Fruit fly (Drosophila melanogaster) whole organism, embryonic: Measurements from ENCODE around the gene Appl.

Experiments used
- Atf3 ChIP-seq: fragments of 200-800 bp; sonication (Bioruptor generic); optimal IDR thresholded peaks from 3 replicates; lab custom pipeline; 2016; ENCODE audit warnings: missing biosample characterization, missing genetic modification characterization
- B-H1 ChIP-seq: fragments of 200-800 bp; sonication (Bioruptor generic); IDR thresholded peaks from 3 replicates; pipeline ENCODE4 v1.3.6; 2022; ENCODE audit warnings: missing biosample characterization, missing genetic modification characterization
- Bteb2 ChIP-seq: fragments of 200-800 bp; sonication (Bioruptor generic); optimal IDR thresholded peaks from 2 replicates; lab custom pipeline; 2016; ENCODE audit warnings: missing biosample characterization, missing genetic modification characterization
- CG10147 ChIP-seq: fragments of 200-800 bp; sonication (Bioruptor generic); optimal IDR thresholded peaks from 2 replicates; lab custom pipeline; 2019; ENCODE audit warnings: missing biosample characterization, mild to moderate bottlenecking, missing genetic modification characterization, moderate library complexity
- CG10979 ChIP-seq: fragments of 200-800 bp; sonication (Bioruptor generic); optimal IDR thresholded peaks from 2 replicates; lab custom pipeline; 2018; ENCODE audit warnings: missing biosample characterization, mild to moderate bottlenecking, missing genetic modification characterization, moderate library complexity
- CG11247 ChIP-seq: fragments of 200-800 bp; sonication (Bioruptor generic); IDR thresholded peaks from 2 replicates; pipeline ENCODE4 v1.3.6; 2022; ENCODE audit warnings: missing biosample characterization, missing genetic modification characterization
- CG12769 ChIP-seq: fragments of 200-800 bp; sonication (Bioruptor generic); optimal IDR thresholded peaks from 2 replicates; lab custom pipeline; 2019; ENCODE audit warnings: missing biosample characterization, mild to moderate bottlenecking, missing genetic modification characterization, moderate library complexity
- CG13424 ChIP-seq: fragments of 200-800 bp; sonication (Bioruptor generic); optimal IDR thresholded peaks from 2 replicates; lab custom pipeline; 2019; ENCODE audit warnings: missing biosample characterization, mild to moderate bottlenecking, missing genetic modification characterization, moderate library complexity
- CG14667 ChIP-seq: fragments of 200-800 bp; sonication (Bioruptor generic); IDR thresholded peaks from 2 replicates; pipeline ENCODE4 v1.3.6; 2022; ENCODE audit warnings: missing biosample characterization, missing genetic modification characterization
- CG17361 ChIP-seq: fragments of 200-800 bp; sonication (Bioruptor generic); IDR thresholded peaks from 3 replicates; pipeline ENCODE4 v1.3.6; 2022; ENCODE audit warnings: missing biosample characterization, missing genetic modification characterization
- CG18011 ChIP-seq: fragments of 200-800 bp; sonication (Bioruptor generic); optimal IDR thresholded peaks from 2 replicates; lab custom pipeline; 2017; ENCODE audit warnings: missing biosample characterization, missing genetic modification characterization, mild to moderate bottlenecking, moderate library complexity, missing genotype
- CG18619 ChIP-seq: fragments of 200-800 bp; sonication (Bioruptor generic); optimal IDR thresholded peaks from 3 replicates; lab custom pipeline; 2017; ENCODE audit warnings: missing biosample characterization, mild to moderate bottlenecking, missing genetic modification characterization
- CG18764 ChIP-seq: fragments of 200-800 bp; sonication (Bioruptor generic); optimal IDR thresholded peaks from 3 replicates; lab custom pipeline; 2016; ENCODE audit warnings: missing biosample characterization, missing genetic modification characterization
- CG2199 ChIP-seq: fragments of 200-800 bp; sonication (Bioruptor generic); IDR thresholded peaks from 3 replicates; pipeline ENCODE4 v1.3.6; 2022; ENCODE audit warnings: missing biosample characterization, missing genetic modification characterization
- CG32772 ChIP-seq: fragments of 200-800 bp; sonication (Bioruptor generic); IDR thresholded peaks from 2 replicates; pipeline ENCODE4 v1.3.6; 2022; ENCODE audit warnings: missing biosample characterization, missing genetic modification characterization
- CG42726 ChIP-seq: fragments of 200-800 bp; sonication (Bioruptor generic); IDR thresholded peaks from 2 replicates; pipeline ENCODE4 v1.3.6; 2022; ENCODE audit warnings: missing biosample characterization, missing genetic modification characterization; ENCODE audit not compliant: partially characterized antibody
- CG4360 ChIP-seq: fragments of 200-800 bp; sonication (Bioruptor generic); IDR thresholded peaks from 2 replicates; pipeline ENCODE4 v1.3.6; 2022; ENCODE audit warnings: missing biosample characterization, missing genetic modification characterization
- CG5245 ChIP-seq: fragments of 200-800 bp; sonication (Bioruptor generic); optimal IDR thresholded peaks from 3 replicates; lab custom pipeline; 2016; ENCODE audit warnings: missing biosample characterization, missing genetic modification characterization
- CG6254 ChIP-seq: fragments of 200-800 bp; sonication (Bioruptor generic); optimal IDR thresholded peaks from 3 replicates; lab custom pipeline; 2017; ENCODE audit warnings: mild to moderate bottlenecking, missing biosample characterization, missing genetic modification reagents, missing genetic modification characterization
- CG8924 ChIP-seq: fragments of 200-800 bp; optimal IDR thresholded peaks from 3 replicates; lab custom pipeline; 2019; ENCODE audit warnings: missing biosample characterization, mild to moderate bottlenecking, missing genetic modification characterization, moderate library complexity
- CG9932 ChIP-seq: fragments of 200-800 bp; sonication (Bioruptor generic); IDR thresholded peaks from 2 replicates; pipeline ENCODE4 v1.3.6; 2022; ENCODE audit warnings: missing biosample characterization, missing genetic modification characterization
- D19A ChIP-seq: fragments of 200-800 bp; optimal IDR thresholded peaks from 3 replicates; lab custom pipeline; 2019; ENCODE audit warnings: missing biosample characterization, mild to moderate bottlenecking, missing genetic modification characterization, moderate library complexity
- Dbx ChIP-seq: fragments of 200-800 bp; sonication (Bioruptor generic); IDR thresholded peaks from 3 replicates; pipeline ENCODE4 v1.3.6; 2022; ENCODE audit warnings: missing biosample characterization, missing genetic modification characterization
- Dll ChIP-seq: fragments of 200-800 bp; sonication (Bioruptor generic); IDR thresholded peaks from 4 replicates; pipeline ENCODE4 v1.3.6; 2022; ENCODE audit warnings: missing biosample characterization, missing genetic modification characterization; ENCODE audit not compliant: partially characterized antibody
- Doc2 ChIP-seq: fragments of 200-800 bp; sonication (Bioruptor generic); IDR thresholded peaks from 2 replicates; pipeline ENCODE4 v1.3.6; 2022; ENCODE audit warnings: missing biosample characterization, missing genetic modification characterization
- Dref ChIP-seq: fragments of 200-800 bp; sonication (Bioruptor generic); IDR thresholded peaks from 2 replicates; pipeline ENCODE4 v1.3.6; 2022; ENCODE audit warnings: missing biosample characterization, missing genetic modification characterization
- Fer2 ChIP-seq: fragments of 200-800 bp; sonication (Bioruptor generic); optimal IDR thresholded peaks from 2 replicates; lab custom pipeline; 2018; ENCODE audit warnings: missing biosample characterization, mild to moderate bottlenecking, missing genetic modification characterization, moderate library complexity
- GATAe ChIP-seq: fragments of 200-800 bp; sonication (Bioruptor generic); conservative IDR thresholded peaks from 2 replicates; pipeline ENCODE4 v1.3.6; 2022; ENCODE audit warnings: missing biosample characterization, missing genetic modification characterization
- H15 ChIP-seq: fragments of 200-800 bp; sonication (Bioruptor generic); IDR thresholded peaks from 3 replicates; pipeline ENCODE4 v1.3.6; 2022; ENCODE audit warnings: missing biosample characterization, missing genetic modification characterization
- Mrtf ChIP-seq: fragments of 200-800 bp; sonication (Bioruptor generic); IDR thresholded peaks from 3 replicates; pipeline ENCODE4 v1.3.6; 2022; ENCODE audit warnings: missing biosample characterization, missing genetic modification characterization
- Myb ChIP-seq: fragments of 200-800 bp; sonication (Bioruptor generic); optimal IDR thresholded peaks from 2 replicates; lab custom pipeline; 2016; ENCODE audit warnings: missing biosample characterization, missing genetic modification characterization
- Side ChIP-seq: fragments of 200-800 bp; sonication (Bioruptor generic); optimal IDR thresholded peaks from 2 replicates; lab custom pipeline; 2016; ENCODE audit warnings: missing biosample characterization, missing genetic modification characterization
- Sox100B ChIP-seq: fragments of 200-800 bp; sonication (Bioruptor generic); optimal IDR thresholded peaks from 3 replicates; lab custom pipeline; 2018; ENCODE audit warnings: missing biosample characterization, mild to moderate bottlenecking, missing genetic modification characterization
- Usf ChIP-seq: fragments of 200-800 bp; sonication (Bioruptor generic); optimal IDR thresholded peaks from 2 replicates; lab custom pipeline; 2017; ENCODE audit warnings: missing genotype, missing biosample characterization, missing genetic modification characterization
- Vsx1 ChIP-seq: fragments of 200-800 bp; sonication (Bioruptor generic); optimal IDR thresholded peaks from 2 replicates; lab custom pipeline; 2017; ENCODE audit warnings: missing biosample characterization, mild to moderate bottlenecking, missing genetic modification characterization, missing genetic modification reagents
- bbx ChIP-seq: fragments of 200-800 bp; sonication (Bioruptor generic); IDR thresholded peaks from 2 replicates; pipeline ENCODE4 v1.3.6; 2022; ENCODE audit warnings: missing biosample characterization, missing genetic modification characterization; ENCODE audit not compliant: partially characterized antibody
- ems ChIP-seq: fragments of 200-800 bp; sonication (Bioruptor generic); optimal IDR thresholded peaks from 3 replicates; lab custom pipeline; 2016; ENCODE audit warnings: missing biosample characterization, missing genetic modification characterization
- esg ChIP-seq: fragments of 200-800 bp; sonication (Bioruptor generic); conservative IDR thresholded peaks from 2 replicates; pipeline ENCODE4 v1.3.6; 2022; ENCODE audit warnings: missing biosample characterization, missing genetic modification characterization
- eve ChIP-seq, 2 experiments: fragments of >200 bp; optimal IDR thresholded peaks; 2 replicates each; lab custom pipeline; 2017; ENCODE audit warnings: missing biosample characterization in 2 of 2, missing genetic modification characterization in 2 of 2
- gsb-n ChIP-seq: fragments of 200-800 bp; sonication (Bioruptor generic); optimal IDR thresholded peaks from 3 replicates; lab custom pipeline; 2018; ENCODE audit warnings: missing biosample characterization, mild to moderate bottlenecking, missing genetic modification characterization
- gt ChIP-seq: fragments of 200-800 bp; sonication (Bioruptor generic); IDR thresholded peaks from 2 replicates; pipeline ENCODE4 v1.3.6; 2022; ENCODE audit warnings: missing biosample characterization, missing genetic modification characterization
- ken ChIP-seq: fragments of 200-800 bp; sonication (Bioruptor generic); IDR thresholded peaks from 3 replicates; pipeline ENCODE4 v1.3.6; 2022; ENCODE audit warnings: missing biosample characterization, missing genetic modification characterization
- lab ChIP-seq: fragments of 200-800 bp; sonication (Bioruptor generic); optimal IDR thresholded peaks from 3 replicates; lab custom pipeline; 2017; ENCODE audit warnings: missing biosample characterization, missing genetic modification characterization, mild to moderate bottlenecking, moderate library complexity, missing genetic modification reagents
- nerfin-2 ChIP-seq: fragments of 200-800 bp; sonication (Bioruptor generic); IDR thresholded peaks from 2 replicates; pipeline ENCODE4 v1.3.6; 2022; ENCODE audit warnings: missing biosample characterization, missing genetic modification characterization; ENCODE audit not compliant: partially characterized antibody
- peb ChIP-seq: fragments of 200-800 bp; sonication (Bioruptor generic); IDR thresholded peaks from 2 replicates; pipeline ENCODE4 v1.3.6; 2022; ENCODE audit warnings: missing biosample characterization, missing genetic modification characterization
- phol ChIP-seq: fragments of 200-800 bp; sonication (Bioruptor generic); optimal IDR thresholded peaks from 3 replicates; lab custom pipeline; 2018; ENCODE audit warnings: missing biosample characterization, mild to moderate bottlenecking, missing genetic modification characterization, moderate library complexity
- pita ChIP-seq: fragments of 200-800 bp; sonication (Bioruptor generic); optimal IDR thresholded peaks from 2 replicates; lab custom pipeline; 2017; ENCODE audit warnings: missing biosample characterization, mild to moderate bottlenecking, missing genetic modification characterization
- pros ChIP-seq: fragments of 200-800 bp; sonication (Bioruptor generic); optimal IDR thresholded peaks from 3 replicates; lab custom pipeline; 2019; ENCODE audit warnings: missing biosample characterization, mild to moderate bottlenecking, missing genetic modification characterization, moderate library complexity
- pum ChIP-seq: fragments of 200-800 bp; sonication (Bioruptor generic); optimal IDR thresholded peaks from 2 replicates; lab custom pipeline; 2016; ENCODE audit warnings: missing biosample characterization, missing genetic modification characterization
- slbo ChIP-seq: fragments of 200-800 bp; sonication (Bioruptor generic); IDR thresholded peaks from 2 replicates; pipeline ENCODE4 v1.3.6; 2022; ENCODE audit warnings: missing biosample characterization, missing genetic modification characterization
- ssp ChIP-seq: fragments of 200-800 bp; sonication (Bioruptor generic); IDR thresholded peaks from 2 replicates; pipeline ENCODE4 v1.3.6; 2022; ENCODE audit warnings: missing biosample characterization, missing genetic modification characterization

Gene Appl

dm6 chrX:526479-527071, 3.7 kb upstream of the Appl start (continued):
- TF ChIP-seq CG12769 (tag; lab: Kevin White, UChicago), result no peak
- TF ChIP-seq CG18011 (GFP tag; lab: Kevin White, UChicago), result no peak
- no peak for TF ChIP-seq B-H1 (GFP tag; lab: Robert Waterston, UW)
- no peak for TF ChIP-seq CG32772 (GFP tag; lab: Robert Waterston, UW)
- peak; percentile 86 for TF ChIP-seq CG10979
- peak; percentile 56; the same call in 1 of the 3 replicates for TF ChIP-seq CG17361 (GFP tag; lab: Robert Waterston, UW)
- no peak for TF ChIP-seq CG18619 (GFP tag; lab: Kevin White, UChicago)
- TF ChIP-seq Side (GFP tag; lab: Kevin White, UChicago), result peak; percentile 77
- TF ChIP-seq ems (GFP tag; lab: Kevin White, UChicago), result peak; percentile 7
- no peak for TF ChIP-seq Fer2 (tag; lab: Kevin White, UChicago)
- TF ChIP-seq gsb-n (tag; lab: Kevin White, UChicago), result peak; percentile 69
- TF ChIP-seq CG6254 (GFP tag; lab: Kevin White, UChicago), result peak; percentile 47
- no peak for TF ChIP-seq Dll (GFP tag; lab: Robert Waterston, UW)
- TF ChIP-seq nerfin-2 (GFP tag; lab: Robert Waterston, UW), result no peak
- no peak for TF ChIP-seq lab (GFP tag; lab: Kevin White, UChicago)
- no peak for TF ChIP-seq bbx (GFP tag; lab: Robert Waterston, UW)
- TF ChIP-seq Mrtf (GFP tag; lab: Robert Waterston, UW), result no peak
- no peak for TF ChIP-seq Vsx1 (GFP tag; lab: Kevin White, UChicago)
- no peak for TF ChIP-seq CG14667 (GFP tag; lab: Robert Waterston, UW)
- no peak for TF ChIP-seq CG11247 (GFP tag; lab: Robert Waterston, UW)
- no peak for TF ChIP-seq ssp
- TF ChIP-seq CG5245 (GFP tag; lab: Kevin White, UChicago), result peak; percentile 53
- no peak for TF ChIP-seq CG2199
- TF ChIP-seq CG4360 (GFP tag; lab: Robert Waterston, UW), result no peak
- no peak for TF ChIP-seq Doc2
- TF ChIP-seq slbo (GFP tag; lab: Robert Waterston, UW), result no peak
- peak; percentile 78 for TF ChIP-seq CG8924 (tag; lab: Kevin White, UChicago)
- no peak for TF ChIP-seq H15 (GFP tag; lab: Robert Waterston, UW)
- TF ChIP-seq CG9932 (GFP tag; lab: Robert Waterston, UW), result no peak
- no peak for TF ChIP-seq CG10147 (GFP tag; lab: Kevin White, UChicago)
- TF ChIP-seq GATAe, result no peak
- peak; percentile 38; the same call in 1 of the 3 replicates for TF ChIP-seq ken
- TF ChIP-seq CG42726, result no peak
- no peak for TF ChIP-seq Dref
- no peak for TF ChIP-seq Dbx (GFP tag; lab: Robert Waterston, UW)
- no peak for TF ChIP-seq Myb
- no peak for TF ChIP-seq peb (GFP tag; lab: Robert Waterston, UW)
- TF ChIP-seq pros, result peak; percentile 75
- TF ChIP-seq Bteb2 (GFP tag; lab: Kevin White, UChicago), result no peak
- TF ChIP-seq gt (GFP tag; lab: Robert Waterston, UW), result 0 out of 2 replicates have a peak, but pooled peaks have one; percentile 12
- TF ChIP-seq esg, result no peak
- TF ChIP-seq Atf3 (GFP tag; lab: Kevin White, UChicago), result peak; percentile 52
- peak; percentile 31 for TF ChIP-seq CG13424 (tag; lab: Kevin White, UChicago)
- peak; percentile 54 for TF ChIP-seq D19A
- peak; percentile 74 for TF ChIP-seq phol (tag; lab: Kevin White, UChicago)
- TF ChIP-seq pum (GFP tag; lab: Kevin White, UChicago), result peak; percentile 57
- TF ChIP-seq Sox100B (GFP tag; lab: Kevin White, UChicago), result no peak
- peak; percentile 71 for TF ChIP-seq Usf (GFP tag; lab: Kevin White, UChicago)
- TF ChIP-seq eve (GFP tag; optimal IDR thresholded peaks at IDR 0.05; lab: Kevin White, UChicago), result peak in 1 of 2 experiments; percentile 93
- TF ChIP-seq CG18764 (GFP tag; lab: Kevin White, UChicago), result peak; percentile 7
- TF ChIP-seq pita (GFP tag; lab: Kevin White, UChicago), result no peak
